Worm (Caenorhabditis elegans) whole organism, L4 larva: ENCODE results near the gene Y34B4A.4.

ENCODE experiments used
- D1046.2 ChIP-seq: fragments of 200-800 bp; sonication (Bioruptor generic); IDR thresholded peaks from 2 replicates; pipeline ENCODE4 v1.3.6; 2022; ENCODE audit warnings: missing genetic modification characterization, missing compliant biosample characterization
- F44E2.7 ChIP-seq: fragments of 200-800 bp; sonication (Bioruptor generic); IDR thresholded peaks from 2 replicates; pipeline ENCODE4 v2.1.2; 2022; ENCODE audit warnings: missing genetic modification characterization, missing compliant biosample characterization
- R02D3.7 ChIP-seq: fragments of 150-350 bp; sonication (generic microtip); optimal IDR thresholded peaks from 3 replicates; lab custom pipeline; 2014; ENCODE audit warnings: missing biosample characterization, missing genetic modification characterization
- T26A8.4 ChIP-seq: fragments of 200-800 bp; sonication (Bioruptor generic); IDR thresholded peaks from 2 replicates; pipeline ENCODE4 v1.3.6; 2022; ENCODE audit warnings: missing genetic modification characterization, missing compliant biosample characterization
- Y105C5A.15 ChIP-seq: fragments of 200-800 bp; sonication (Bioruptor generic); IDR thresholded peaks from 2 replicates; pipeline ENCODE4 v1.3.6; 2022; ENCODE audit warnings: missing genetic modification characterization, missing compliant biosample characterization
- Y48G9A.11 ChIP-seq: fragments of 200-800 bp; sonication (Bioruptor generic); IDR thresholded peaks from 2 replicates; pipeline ENCODE4 v1.3.6; 2022; ENCODE audit warnings: missing genetic modification reagents, missing genetic modification characterization, missing compliant biosample characterization
- Y5F2A.4 ChIP-seq: fragments of 200-800 bp; sonication (Bioruptor generic); optimal IDR thresholded peaks from 2 replicates; lab custom pipeline; 2018; ENCODE audit warnings: mild to moderate bottlenecking, missing genetic modification characterization, missing compliant biosample characterization
- Y75B8A.6 ChIP-seq: fragments of 200-800 bp; sonication (Bioruptor generic); IDR thresholded peaks from 2 replicates; pipeline ENCODE4 v1.3.6; 2022; ENCODE audit warnings: missing genetic modification reagents, missing genetic modification characterization, missing compliant biosample characterization
- ZK546.5 ChIP-seq, 2 experiments: sonication (generic microtip); optimal IDR thresholded peaks; 2 replicates each; lab custom pipeline; 2017; ENCODE audit warnings: missing biosample characterization in 2 of 2, missing genetic modification characterization in 2 of 2
- aha-1 ChIP-seq: fragments of 150-350 bp; peaks from one replicate; lab custom pipeline; 2014; ENCODE audit warnings: missing biosample characterization, missing genetic modification characterization
- aly-2 ChIP-seq: sonication (generic microtip); optimal IDR thresholded peaks from 2 replicates; lab custom pipeline; 2018; ENCODE audit warnings: missing biosample characterization, missing genetic modification characterization
- arid-1 ChIP-seq: fragments of 200-800 bp; sonication (Bioruptor generic); conservative IDR thresholded peaks from 2 replicates; pipeline ENCODE4 v1.3.6; 2022; ENCODE audit warnings: missing genetic modification reagents, missing genetic modification characterization, missing compliant biosample characterization
- attf-4 ChIP-seq: sonication (generic microtip); optimal IDR thresholded peaks from 3 replicates; lab custom pipeline; 2017; ENCODE audit warnings: missing biosample characterization, missing genetic modification characterization
- ceh-44 ChIP-seq: fragments of 200-800 bp; sonication (Bioruptor generic); IDR thresholded peaks from 2 replicates; pipeline ENCODE4 v1.3.6; 2022; ENCODE audit warnings: missing genetic modification reagents, missing genetic modification characterization, missing compliant biosample characterization
- ces-1 ChIP-seq: fragments of 150-350 bp; sonication (generic microtip); optimal IDR thresholded peaks from 4 replicates; lab custom pipeline; 2014; ENCODE audit warnings: missing biosample characterization, missing genetic modification reagents, missing genetic modification characterization
- ctbp-1 ChIP-seq: fragments of 200-800 bp; sonication (Bioruptor generic); IDR thresholded peaks from 2 replicates; pipeline ENCODE4 v1.3.6; 2022; ENCODE audit warnings: missing genetic modification reagents, missing genetic modification characterization, missing compliant biosample characterization
- daf-12 ChIP-seq: fragments of 150-350 bp; optimal IDR thresholded peaks from 2 replicates; lab custom pipeline; 2014; ENCODE audit warnings: missing biosample characterization, missing genetic modification reagents, missing genetic modification characterization
- daf-16 ChIP-seq, 3 experiments: sonication (generic microtip); optimal IDR thresholded peaks; 2 replicates each; lab custom pipeline; 2016 to 2017; ENCODE audit warnings: missing genetic modification characterization in 3 of 3, missing genetic modification reagents in 3 of 3, mild to moderate bottlenecking in 2 of 3, missing compliant biosample characterization in 2 of 3, missing biosample characterization in 1 of 3, moderate library complexity in 1 of 3
- daf-19 ChIP-seq: fragments of 200-800 bp; sonication (Bioruptor generic); conservative IDR thresholded peaks from 2 replicates; pipeline ENCODE4 v1.3.6; 2022; ENCODE audit warnings: missing genetic modification characterization, missing compliant biosample characterization
- daf-8 ChIP-seq: fragments of 200-800 bp; sonication (Bioruptor generic); IDR thresholded peaks from 2 replicates; pipeline ENCODE4 v1.3.6; 2022; ENCODE audit warnings: missing genetic modification characterization, missing compliant biosample characterization
- dmd-6 ChIP-seq: fragments of 200-800 bp; sonication (Bioruptor generic); IDR thresholded peaks from 2 replicates; pipeline ENCODE4 v1.3.6; 2022; ENCODE audit warnings: missing genetic modification reagents, missing genetic modification characterization, missing compliant biosample characterization
- dmd-9 ChIP-seq: fragments of 200-800 bp; sonication (Bioruptor generic); IDR thresholded peaks from 2 replicates; pipeline ENCODE4 v1.3.6; 2022; ENCODE audit warnings: missing genetic modification reagents, missing genetic modification characterization, missing compliant biosample characterization
- egl-43 ChIP-seq: fragments of 200-800 bp; sonication (Bioruptor generic); IDR thresholded peaks from 2 replicates; pipeline ENCODE4 v1.3.6; 2022; ENCODE audit warnings: missing genetic modification reagents, missing genetic modification characterization, missing compliant biosample characterization
- fkh-10 ChIP-seq: fragments of 150-350 bp; optimal IDR thresholded peaks from 2 replicates; lab custom pipeline; 2014; ENCODE audit warnings: missing biosample characterization, missing genetic modification reagents, missing genetic modification characterization
- hlh-30 ChIP-seq: sonication (generic microtip); optimal IDR thresholded peaks from 2 replicates; lab custom pipeline; 2017; ENCODE audit warnings: antibody characterized with exemption, mild to moderate bottlenecking, missing genetic modification characterization, missing compliant biosample characterization; ENCODE audit not compliant: insufficient read depth
- lin-13 ChIP-seq: fragments of 150-350 bp; optimal IDR thresholded peaks from 2 replicates; lab custom pipeline; 2014; ENCODE audit warnings: missing biosample characterization, missing genetic modification reagents, missing genetic modification characterization
- lin-39 ChIP-seq: fragments of 150-350 bp; optimal IDR thresholded peaks from 2 replicates; lab custom pipeline; 2014; ENCODE audit warnings: missing biosample characterization, missing genetic modification reagents, missing genetic modification characterization
- lir-3 ChIP-seq: sonication (generic microtip); optimal IDR thresholded peaks from 2 replicates; lab custom pipeline; 2016; ENCODE audit warnings: mild to moderate bottlenecking, missing genetic modification characterization, missing compliant biosample characterization
- mdt-29 ChIP-seq: fragments of 200-800 bp; sonication (Bioruptor generic); IDR thresholded peaks from 2 replicates; pipeline ENCODE4 v1.3.6; 2022; ENCODE audit warnings: missing genetic modification reagents, missing genetic modification characterization, missing compliant biosample characterization
- mes-2 ChIP-seq: sonication (generic microtip); optimal IDR thresholded peaks from 2 replicates; lab custom pipeline; 2016; ENCODE audit warnings: missing genotype, mild to moderate bottlenecking, missing genetic modification characterization, missing compliant biosample characterization; ENCODE audit not compliant: poor library complexity, severe bottlenecking
- mxl-3 ChIP-seq: fragments of 200-800 bp; sonication (Bioruptor generic); optimal IDR thresholded peaks from 2 replicates; lab custom pipeline; 2018; ENCODE audit warnings: mild to moderate bottlenecking, missing genetic modification characterization, missing compliant biosample characterization
- nhr-102 ChIP-seq: sonication (generic microtip); optimal IDR thresholded peaks from 2 replicates; lab custom pipeline; 2016; ENCODE audit warnings: mild to moderate bottlenecking, missing genetic modification characterization, moderate library complexity, missing compliant biosample characterization
- nhr-237 ChIP-seq: sonication (generic microtip); optimal IDR thresholded peaks from 2 replicates; lab custom pipeline; 2017; ENCODE audit warnings: missing biosample characterization, missing genetic modification characterization
- nhr-25 ChIP-seq: sonication (generic microtip); optimal IDR thresholded peaks from 2 replicates; lab custom pipeline; 2017; ENCODE audit warnings: missing genetic modification characterization, mild to moderate bottlenecking, missing compliant biosample characterization, antibody characterized with exemption, moderate library complexity, borderline replicate concordance; ENCODE audit not compliant: insufficient read depth
- nhr-42 ChIP-seq: fragments of 200-800 bp; sonication (Bioruptor generic); IDR thresholded peaks from 2 replicates; pipeline ENCODE4 v1.3.6; 2022; ENCODE audit warnings: missing genetic modification characterization, missing compliant biosample characterization
- nhr-76 ChIP-seq: fragments of 150-350 bp; optimal IDR thresholded peaks from 2 replicates; lab custom pipeline; 2014; ENCODE audit warnings: missing biosample characterization, missing genetic modification characterization
- nhr-77 ChIP-seq: fragments of 150-350 bp; optimal IDR thresholded peaks from 2 replicates; lab custom pipeline; 2014; ENCODE audit warnings: missing biosample characterization, missing genetic modification characterization
- pqm-1 ChIP-seq: sonication (generic microtip); optimal IDR thresholded peaks from 2 replicates; lab custom pipeline; 2017; ENCODE audit warnings: missing biosample characterization, missing genetic modification characterization
- rbr-2 ChIP-seq: sonication (generic microtip); optimal IDR thresholded peaks from 2 replicates; lab custom pipeline; 2016; ENCODE audit warnings: missing genotype, missing genetic modification characterization, missing compliant biosample characterization
- set-16 ChIP-seq: fragments of 200-800 bp; sonication (Bioruptor generic); IDR thresholded peaks from 2 replicates; pipeline ENCODE4 v1.3.6; 2022; ENCODE audit warnings: missing genetic modification reagents, missing genetic modification characterization, missing compliant biosample characterization
- snpc-4 ChIP-seq: fragments of 150-350 bp; optimal IDR thresholded peaks from 2 replicates; lab custom pipeline; 2014; ENCODE audit warnings: missing biosample characterization, missing genetic modification characterization
- spr-3 ChIP-seq: fragments of 200-800 bp; sonication (Bioruptor generic); optimal IDR thresholded peaks from 2 replicates; lab custom pipeline; 2018; ENCODE audit warnings: mild to moderate bottlenecking, missing genetic modification characterization, missing compliant biosample characterization
- tag-97 ChIP-seq: fragments of 200-800 bp; sonication (Bioruptor generic); IDR thresholded peaks from 2 replicates; pipeline ENCODE4 v1.3.6; 2022; ENCODE audit warnings: missing genetic modification characterization, missing compliant biosample characterization
- unc-130 ChIP-seq: sonication (generic microtip); optimal IDR thresholded peaks from 2 replicates; lab custom pipeline; 2016; ENCODE audit warnings: missing genetic modification reagents, missing genetic modification characterization, missing compliant biosample characterization
- unc-39 ChIP-seq: sonication (generic microtip); optimal IDR thresholded peaks from 2 replicates; lab custom pipeline; 2017; ENCODE audit warnings: missing biosample characterization, missing genetic modification characterization
- zag-1 ChIP-seq: fragments of 150-350 bp; optimal IDR thresholded peaks from 2 replicates; lab custom pipeline; 2014; ENCODE audit warnings: missing biosample characterization, missing genetic modification characterization
- zfp-3 ChIP-seq: fragments of 200-800 bp; sonication (Bioruptor generic); conservative IDR thresholded peaks from 2 replicates; pipeline ENCODE4 v1.3.6; 2022; ENCODE audit warnings: missing genetic modification reagents, missing genetic modification characterization, missing compliant biosample characterization
- zip-11 ChIP-seq: fragments of 200-800 bp; sonication (Bioruptor generic); IDR thresholded peaks from 2 replicates; pipeline ENCODE4 v1.3.6; 2022; ENCODE audit warnings: missing genetic modification characterization, missing compliant biosample characterization
- zip-2 ChIP-seq: fragments of 150-350 bp; optimal IDR thresholded peaks from 2 replicates; lab custom pipeline; 2014; ENCODE audit warnings: missing biosample characterization, missing genetic modification characterization
- ztf-11 ChIP-seq: fragments of 150-350 bp; optimal IDR thresholded peaks from 2 replicates; lab custom pipeline; 2014; ENCODE audit warnings: missing biosample characterization, missing genetic modification characterization

Y34B4A.4 gene

DNA sequence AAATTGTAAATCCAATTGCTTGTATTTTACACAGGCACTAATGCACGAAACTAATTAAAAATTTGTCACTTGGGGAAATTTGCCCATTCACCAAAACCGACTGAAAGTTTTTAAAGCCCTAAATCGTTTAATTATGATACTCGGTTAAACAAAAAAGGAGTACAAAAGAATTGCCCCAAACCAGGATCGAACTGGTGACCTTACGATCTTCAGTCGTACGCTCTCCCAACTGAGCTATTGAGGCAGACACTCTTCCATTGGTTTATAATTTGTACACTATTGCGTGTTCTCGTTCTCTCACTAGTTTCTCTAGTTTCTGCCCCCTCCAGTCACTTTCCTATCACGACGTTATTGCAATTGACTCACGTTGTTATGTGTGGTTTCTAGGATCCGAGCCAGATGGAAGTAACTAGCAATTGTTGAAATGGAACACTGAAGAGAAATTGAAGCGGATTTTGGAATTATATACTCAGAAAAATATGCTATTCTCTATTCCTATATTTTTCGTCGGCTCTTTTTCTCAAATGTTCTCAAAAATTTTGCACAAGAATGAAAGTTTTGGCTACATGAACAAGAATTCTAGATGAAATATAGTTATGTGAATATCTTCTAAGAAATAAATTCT is 55.2 kb downstream of the Y34B4A.4 start (continued):
- TF ChIP-seq zip-11 (GFP tag; lab: Robert Waterston, UW) (no peak), lin-13 (GFP tag; lab: Kevin White, UChicago) (no peak), attf-4 (tag; lab: Kevin White, UChicago) (peak; percentile 47), daf-19 (GFP tag; lab: Robert Waterston, UW) (peak; percentile 77), daf-8 (GFP tag; lab: Robert Waterston, UW) (no peak), ztf-11 (no peak), spr-3 (no peak), nhr-42 (GFP tag; lab: Robert Waterston, UW) (peak; percentile 75; the same call in 1 of the 2 replicates), fkh-10 (GFP tag; lab: Kevin White, UChicago) (no peak), Y75B8A.6 (GFP tag; lab: Robert Waterston, UW) (0 out of 2 replicates have a peak, but pooled peaks have one; percentile 13), set-16 (no peak), lin-39 (tag; lab: Kevin White, UChicago) (no peak), dmd-6 (GFP tag; lab: Robert Waterston, UW) (peak; percentile 57), tag-97 (GFP tag; lab: Robert Waterston, UW) (no peak), Y48G9A.11 (no peak; the same call in 1 of the 2 replicates), unc-130 (GFP tag; lab: Kevin White, UChicago) (no peak), aha-1 (tag; lab: Kevin White, UChicago) (peak; percentile 98), D1046.2 (GFP tag; lab: Robert Waterston, UW) (no peak), unc-39 (tag; lab: Kevin White, UChicago) (no peak), lir-3 (tag; lab: Kevin White, UChicago) (peak; percentile 55), daf-16 (GFP tag; optimal IDR thresholded peaks at IDR 0.05; lab: Kevin White, UChicago) (peak; percentile 26 to 73), daf-16 (tag; optimal IDR thresholded peaks at IDR 0.05; lab: Kevin White, UChicago) (peak; percentile 45), egl-43 (GFP tag; lab: Robert Waterston, UW) (no peak), Y5F2A.4 (GFP tag; lab: Kevin White, UChicago) (peak; percentile 29), ces-1 (GFP tag; lab: Kevin White, UChicago) (no peak), nhr-25 (no peak), Y105C5A.15 (no peak; the same call in 1 of the 2 replicates), mxl-3 (GFP tag; lab: Kevin White, UChicago) (peak; percentile 63), zfp-3 (no peak), rbr-2 (tag; lab: Kevin White, UChicago) (peak; percentile 61), R02D3.7 (no peak), nhr-237 (tag; lab: Kevin White, UChicago) (no peak), hlh-30 (tag; lab: Kevin White, UChicago) (peak; percentile 42), zip-2 (peak; percentile 39), ZK546.5 (tag; optimal IDR thresholded peaks at IDR 0.05; lab: Kevin White, UChicago) (no peak), ctbp-1 (GFP tag; lab: Robert Waterston, UW) (peak; percentile 77), aly-2 (tag; lab: Kevin White, UChicago) (no peak), nhr-102 (tag; lab: Kevin White, UChicago) (no peak), arid-1 (GFP tag; lab: Robert Waterston, UW) (peak; percentile 61; the same call in 1 of the 2 replicates), mes-2 (no peak), ceh-44 (no peak), daf-12 (tag; lab: Kevin White, UChicago) (no peak), F44E2.7 (GFP tag; lab: Robert Waterston, UW) (peak; percentile 86; the same call in 1 of the 2 replicates), nhr-77 (tag; lab: Kevin White, UChicago) (no peak), mdt-29 (GFP tag; lab: Robert Waterston, UW) (peak; percentile 33; the same call in 1 of the 2 replicates), pqm-1 (tag; lab: Kevin White, UChicago) (no peak), snpc-4 (peak; percentile 15), zag-1 (tag; lab: Kevin White, UChicago) (no peak), nhr-76 (tag; lab: Kevin White, UChicago) (no peak), T26A8.4 (no peak), dmd-9 (GFP tag; lab: Robert Waterston, UW) (peak; percentile 64; the same call in 1 of the 2 replicates)
